Worm (Caenorhabditis elegans): ENCODE data around the gene C02E7.8.

- TF ChIP-seq sea-1 (GFP tag; conservative IDR thresholded peaks at IDR 0.05) (no peak), aly-1 (tag; optimal IDR thresholded peaks at IDR 0.05) (no peak), tbx-37 (GFP tag; conservative IDR thresholded peaks at IDR 0.05) (no peak), B0310.2 (tag; optimal IDR thresholded peaks at IDR 0.05) (no peak), F13C5.2 (tag; optimal IDR thresholded peaks at IDR 0.05) (no peak), ama-1 (optimal IDR thresholded peaks at IDR 0.05) (no peak), flt-1 (GFP tag; IDR thresholded peaks at IDR 0.05) (no peak), tbx-11 (GFP tag; IDR thresholded peaks at IDR 0.05) (no peak), tra-4 (tag; optimal IDR thresholded peaks at IDR 0.05) (no peak)
These were observed 40.1 kb upstream of the C02E7.8 start for ce11 chrV:4960686-4961085.

Measured in whole organism, early embryonic.